Worm (Caenorhabditis elegans) whole organism, L2 larva: Measurements from ENCODE around the gene F58B4.7.

Source experiments
- mab-5 ChIP-seq: fragments of 150-350 bp; optimal IDR thresholded peaks from 2 replicates; lab custom pipeline; 2014; ENCODE audit warnings: missing biosample characterization, missing genetic modification characterization
- nhr-11 ChIP-seq: fragments of 150-350 bp; optimal IDR thresholded peaks from 2 replicates; lab custom pipeline; 2014; ENCODE audit warnings: missing biosample characterization, missing genetic modification characterization
- nhr-25 ChIP-seq: fragments of 150-350 bp; sonication (generic microtip); optimal IDR thresholded peaks from 3 replicates; lab custom pipeline; 2014; ENCODE audit warnings: missing biosample characterization, missing genetic modification characterization
- skn-1 ChIP-seq: sonication (generic microtip); optimal IDR thresholded peaks from 2 replicates; lab custom pipeline; 2017; ENCODE audit warnings: missing biosample characterization, missing genetic modification characterization
- zag-1 ChIP-seq: fragments of 150-350 bp; optimal IDR thresholded peaks from 2 replicates; lab custom pipeline; 2014; ENCODE audit warnings: missing biosample characterization, missing genetic modification characterization
- ztf-11 ChIP-seq: sonication (generic microtip); optimal IDR thresholded peaks from 2 replicates; lab custom pipeline; 2017; ENCODE audit warnings: missing biosample characterization, missing genetic modification characterization

DNA sequence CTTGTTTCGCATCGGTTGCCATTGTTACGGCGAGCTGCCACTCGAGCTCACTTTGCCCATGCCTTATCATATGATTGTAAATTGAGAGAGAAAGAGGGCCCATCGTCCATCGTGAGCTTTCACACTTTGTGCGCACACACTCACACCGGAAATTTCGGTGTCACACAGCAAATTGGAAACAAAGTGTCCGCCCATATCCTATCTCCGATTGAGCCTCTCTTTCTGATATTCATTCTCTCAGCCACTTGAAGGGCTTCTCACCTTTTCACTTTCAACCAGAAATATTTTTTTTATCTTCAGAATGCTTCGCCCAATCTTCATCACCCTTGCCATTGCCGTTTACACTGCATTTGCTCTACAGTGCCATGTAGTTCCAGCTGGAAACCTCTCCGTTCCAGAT is 6.4 kb upstream of the F58B4.7 start, which contains the start of gene F58B4.3:
- TF ChIP-seq mab-5 (tag; lab: Kevin White, UChicago) (no peak), zag-1 (tag; lab: Kevin White, UChicago) (no peak), skn-1 (tag; lab: Kevin White, UChicago) (no peak), nhr-25 (no peak), ztf-11 (tag; lab: Kevin White, UChicago) (no peak), nhr-11 (tag; lab: Kevin White, UChicago) (no peak)
